Fruit fly (Drosophila melanogaster) whole organism, embryonic: ENCODE results near the gene Orp8.

ENCODE experiments used
- Adf1 ChIP-seq: fragments of 200-800 bp; sonication (Bioruptor generic); IDR thresholded peaks from 2 replicates; pipeline ENCODE4 v1.3.6; 2022; ENCODE audit warnings: missing biosample characterization, missing genetic modification characterization
- B-H1 ChIP-seq: fragments of 200-800 bp; sonication (Bioruptor generic); IDR thresholded peaks from 3 replicates; pipeline ENCODE4 v1.3.6; 2022; ENCODE audit warnings: missing biosample characterization, missing genetic modification characterization
- B-H2 ChIP-seq: fragments of 200-800 bp; sonication (Bioruptor generic); optimal IDR thresholded peaks from 2 replicates; lab custom pipeline; 2018; ENCODE audit warnings: missing biosample characterization, mild to moderate bottlenecking, missing genetic modification characterization
- BtbVII ChIP-seq: fragments of 200-800 bp; sonication (Bioruptor generic); optimal IDR thresholded peaks from 3 replicates; lab custom pipeline; 2017; ENCODE audit warnings: missing biosample characterization, mild to moderate bottlenecking, missing genetic modification characterization
- C15 ChIP-seq: fragments of 200-800 bp; sonication (Bioruptor generic); IDR thresholded peaks from 3 replicates; pipeline ENCODE4 v1.3.6; 2022; ENCODE audit warnings: missing biosample characterization, missing genetic modification characterization
- CG10209 ChIP-seq: fragments of 200-800 bp; sonication (Bioruptor generic); optimal IDR thresholded peaks from 3 replicates; lab custom pipeline; 2017; ENCODE audit warnings: missing biosample characterization, mild to moderate bottlenecking, missing genetic modification characterization, missing genetic modification reagents
- CG12236 ChIP-seq: fragments of 200-800 bp; sonication (Bioruptor generic); optimal IDR thresholded peaks from 2 replicates; lab custom pipeline; 2016; ENCODE audit warnings: missing biosample characterization, missing genetic modification characterization
- CG12299 ChIP-seq: fragments of 200-800 bp; sonication (Bioruptor generic); optimal IDR thresholded peaks from 2 replicates; lab custom pipeline; 2018; ENCODE audit warnings: missing biosample characterization, mild to moderate bottlenecking, missing genetic modification characterization
- CG12744 ChIP-seq: fragments of 200-800 bp; sonication (Bioruptor generic); optimal IDR thresholded peaks from 2 replicates; lab custom pipeline; 2016; ENCODE audit warnings: missing biosample characterization, missing genetic modification characterization
- CG14441 ChIP-seq: fragments of 200-800 bp; sonication (Bioruptor generic); IDR thresholded peaks from 2 replicates; pipeline ENCODE4 v1.3.6; 2022; ENCODE audit warnings: missing biosample characterization, missing genetic modification characterization
- CG14860 ChIP-seq: fragments of 200-800 bp; sonication (Bioruptor generic); IDR thresholded peaks from 3 replicates; pipeline ENCODE4 v1.3.6; 2022; ENCODE audit warnings: missing biosample characterization, missing genetic modification characterization; ENCODE audit not compliant: partially characterized antibody
- CG14965 ChIP-seq: fragments of 200-800 bp; sonication (Bioruptor generic); optimal IDR thresholded peaks from 2 replicates; lab custom pipeline; 2016; ENCODE audit warnings: missing biosample characterization, missing genetic modification characterization, borderline replicate concordance
- CG1529 ChIP-seq: fragments of 200-800 bp; sonication (Bioruptor generic); optimal IDR thresholded peaks from 3 replicates; lab custom pipeline; 2018; ENCODE audit warnings: missing biosample characterization, missing genetic modification characterization
- CG15514 ChIP-seq: fragments of 200-800 bp; sonication (Bioruptor generic); optimal IDR thresholded peaks from 3 replicates; lab custom pipeline; 2017; ENCODE audit warnings: missing biosample characterization, missing genetic modification characterization, mild to moderate bottlenecking, moderate library complexity, missing genetic modification reagents
- CG17361 ChIP-seq: fragments of 200-800 bp; sonication (Bioruptor generic); IDR thresholded peaks from 3 replicates; pipeline ENCODE4 v1.3.6; 2022; ENCODE audit warnings: missing biosample characterization, missing genetic modification characterization
- CG30020 ChIP-seq: fragments of 200-800 bp; optimal IDR thresholded peaks from 2 replicates; lab custom pipeline; 2019; ENCODE audit warnings: missing biosample characterization, mild to moderate bottlenecking, missing genetic modification characterization, moderate library complexity
- CG30431 ChIP-seq: fragments of 200-800 bp; sonication (Bioruptor generic); optimal IDR thresholded peaks from 2 replicates; lab custom pipeline; 2017; ENCODE audit warnings: missing biosample characterization, missing genetic modification characterization
- CG31224 ChIP-seq: fragments of 200-800 bp; sonication (Bioruptor generic); IDR thresholded peaks from 2 replicates; pipeline ENCODE4 v1.3.6; 2022; ENCODE audit warnings: missing biosample characterization, missing genetic modification characterization
- CG32767 ChIP-seq: fragments of 200-800 bp; sonication (Bioruptor generic); IDR thresholded peaks from 2 replicates; pipeline ENCODE4 v1.3.6; 2022; ENCODE audit warnings: missing biosample characterization, missing genetic modification characterization
- CG3407 ChIP-seq: fragments of 200-800 bp; sonication (Bioruptor generic); optimal IDR thresholded peaks from 2 replicates; lab custom pipeline; 2018; ENCODE audit warnings: missing biosample characterization, mild to moderate bottlenecking, missing genetic modification characterization
- CG5180 ChIP-seq: fragments of 200-800 bp; sonication (Bioruptor generic); optimal IDR thresholded peaks from 3 replicates; lab custom pipeline; 2017; ENCODE audit warnings: missing biosample characterization, missing genetic modification characterization, mild to moderate bottlenecking, moderate library complexity, missing genetic modification reagents
- CG6272 ChIP-seq: fragments of 200-800 bp; sonication (Bioruptor generic); IDR thresholded peaks from 2 replicates; pipeline ENCODE4 v1.3.6; 2022; ENCODE audit warnings: missing biosample characterization, missing genetic modification characterization
- CG6854 ChIP-seq: fragments of 200-800 bp; sonication (Bioruptor generic); optimal IDR thresholded peaks from 3 replicates; lab custom pipeline; 2017; ENCODE audit warnings: missing biosample characterization, mild to moderate bottlenecking, missing genetic modification characterization
- CG7271 ChIP-seq: fragments of 200-800 bp; sonication (Bioruptor generic); optimal IDR thresholded peaks from 2 replicates; lab custom pipeline; 2018; ENCODE audit warnings: missing biosample characterization, mild to moderate bottlenecking, missing genetic modification characterization, moderate library complexity
- CG9437 ChIP-seq: fragments of 200-800 bp; sonication (Bioruptor generic); optimal IDR thresholded peaks from 2 replicates; lab custom pipeline; 2018; ENCODE audit warnings: missing biosample characterization, mild to moderate bottlenecking, missing genetic modification characterization
- D19A ChIP-seq: fragments of 200-800 bp; optimal IDR thresholded peaks from 3 replicates; lab custom pipeline; 2019; ENCODE audit warnings: missing biosample characterization, mild to moderate bottlenecking, missing genetic modification characterization, moderate library complexity
- D19B ChIP-seq: fragments of 200-800 bp; sonication (Bioruptor generic); optimal IDR thresholded peaks from 2 replicates; lab custom pipeline; 2017; ENCODE audit warnings: missing biosample characterization, mild to moderate bottlenecking, missing genetic modification characterization
- HmgD ChIP-seq: fragments of 200-800 bp; sonication (Bioruptor generic); optimal IDR thresholded peaks from 3 replicates; lab custom pipeline; 2016; ENCODE audit warnings: missing biosample characterization, missing genetic modification characterization
- Hmx ChIP-seq: fragments of 200-800 bp; sonication (Bioruptor generic); optimal IDR thresholded peaks from 2 replicates; lab custom pipeline; 2016; ENCODE audit warnings: missing biosample characterization, missing genetic modification characterization
- Hr78 ChIP-seq, 2 experiments: fragments of 200-800 bp in 1 of 2; fragments of >200 bp in 1 of 2; sonication (Bioruptor generic) in 1 of 2; optimal IDR thresholded peaks; 2 replicates each; lab custom pipeline; 2017 to 2019; ENCODE audit warnings: missing biosample characterization in 2 of 2, missing genetic modification characterization in 2 of 2, mild to moderate bottlenecking in 1 of 2, moderate library complexity in 1 of 2
- Kr ChIP-seq: fragments of 200-800 bp; sonication (Bioruptor generic); optimal IDR thresholded peaks from 2 replicates; lab custom pipeline; 2017; ENCODE audit warnings: missing biosample characterization, mild to moderate bottlenecking, missing genetic modification characterization
- Med ChIP-seq: fragments of 200-800 bp; sonication (Bioruptor generic); peaks from one replicate; lab custom pipeline; 2016; ENCODE audit warnings: missing biosample characterization, missing genetic modification characterization, mild to moderate bottlenecking, inconsistent platforms, moderate library complexity
- Nf-YB ChIP-seq: fragments of 200-800 bp; sonication (Bioruptor generic); optimal IDR thresholded peaks from 3 replicates; lab custom pipeline; 2019; ENCODE audit warnings: missing biosample characterization, mild to moderate bottlenecking, missing genetic modification characterization, moderate library complexity
- NfI ChIP-seq: fragments of 200-800 bp; sonication (Bioruptor generic); optimal IDR thresholded peaks from 3 replicates; lab custom pipeline; 2018; ENCODE audit warnings: missing biosample characterization, mild to moderate bottlenecking, missing genetic modification characterization, moderate library complexity
- Oaz ChIP-seq: fragments of 200-800 bp; sonication (Bioruptor generic); IDR thresholded peaks from 2 replicates; pipeline ENCODE4 v1.3.6; 2022; ENCODE audit warnings: missing biosample characterization, missing genetic modification characterization
- Optix ChIP-seq: fragments of 200-800 bp; sonication (Bioruptor generic); IDR thresholded peaks from 3 replicates; pipeline ENCODE4 v1.3.6; 2022; ENCODE audit warnings: missing biosample characterization, missing genetic modification characterization
- Side ChIP-seq: fragments of 200-800 bp; sonication (Bioruptor generic); optimal IDR thresholded peaks from 2 replicates; lab custom pipeline; 2016; ENCODE audit warnings: missing biosample characterization, missing genetic modification characterization
- Sox102F ChIP-seq: fragments of 200-800 bp; sonication (Bioruptor generic); optimal IDR thresholded peaks from 2 replicates; lab custom pipeline; 2018; ENCODE audit warnings: missing biosample characterization, mild to moderate bottlenecking, missing genetic modification characterization, moderate library complexity
- bigmax ChIP-seq: fragments of 200-800 bp; sonication (Bioruptor generic); optimal IDR thresholded peaks from 2 replicates; lab custom pipeline; 2018; ENCODE audit warnings: missing biosample characterization, mild to moderate bottlenecking, missing genetic modification characterization
- cato ChIP-seq: fragments of 200-800 bp; sonication (Bioruptor generic); optimal IDR thresholded peaks from 2 replicates; lab custom pipeline; 2016; ENCODE audit warnings: missing biosample characterization, missing genetic modification characterization, borderline replicate concordance
- chm ChIP-seq: fragments of 200-800 bp; sonication (Bioruptor generic); IDR thresholded peaks from 2 replicates; pipeline ENCODE4 v1.3.6; 2022; ENCODE audit warnings: missing biosample characterization, missing genetic modification characterization
- croc ChIP-seq: fragments of 200-800 bp; sonication (Bioruptor generic); conservative IDR thresholded peaks from 3 replicates; pipeline ENCODE4 v1.3.6; 2022; ENCODE audit warnings: missing biosample characterization, missing genetic modification characterization
- danr ChIP-seq: fragments of 200-800 bp; sonication (Bioruptor generic); IDR thresholded peaks from 2 replicates; pipeline ENCODE4 v1.3.6; 2022; ENCODE audit warnings: missing biosample characterization, missing genetic modification characterization
- gt ChIP-seq: fragments of 200-800 bp; sonication (Bioruptor generic); IDR thresholded peaks from 2 replicates; pipeline ENCODE4 v1.3.6; 2022; ENCODE audit warnings: missing biosample characterization, missing genetic modification characterization
- kni ChIP-seq: fragments of 200-800 bp; sonication (Bioruptor generic); optimal IDR thresholded peaks from 3 replicates; lab custom pipeline; 2017; ENCODE audit warnings: mild to moderate bottlenecking, missing biosample characterization, missing genetic modification reagents, missing genetic modification characterization
- rib ChIP-seq: fragments of 200-800 bp; sonication (Bioruptor generic); IDR thresholded peaks from 2 replicates; pipeline ENCODE4 v1.3.6; 2022; ENCODE audit warnings: missing biosample characterization, missing genetic modification characterization
- ssp ChIP-seq: fragments of 200-800 bp; sonication (Bioruptor generic); IDR thresholded peaks from 2 replicates; pipeline ENCODE4 v1.3.6; 2022; ENCODE audit warnings: missing biosample characterization, missing genetic modification characterization
- unc-4 ChIP-seq: fragments of 200-800 bp; sonication (Bioruptor generic); IDR thresholded peaks from 2 replicates; pipeline ENCODE4 v1.3.6; 2022; ENCODE audit warnings: missing biosample characterization, missing genetic modification characterization; ENCODE audit not compliant: partially characterized antibody
- wdn ChIP-seq: fragments of 200-800 bp; sonication (Bioruptor generic); IDR thresholded peaks from 2 replicates; pipeline ENCODE4 v1.3.6; 2022; ENCODE audit warnings: missing biosample characterization, missing genetic modification characterization
- z ChIP-seq: fragments of 200-800 bp; sonication (Bioruptor generic); IDR thresholded peaks from 3 replicates; pipeline ENCODE4 v1.3.6; 2022; ENCODE audit warnings: missing biosample characterization, missing genetic modification characterization

Gene Orp8

DNA sequence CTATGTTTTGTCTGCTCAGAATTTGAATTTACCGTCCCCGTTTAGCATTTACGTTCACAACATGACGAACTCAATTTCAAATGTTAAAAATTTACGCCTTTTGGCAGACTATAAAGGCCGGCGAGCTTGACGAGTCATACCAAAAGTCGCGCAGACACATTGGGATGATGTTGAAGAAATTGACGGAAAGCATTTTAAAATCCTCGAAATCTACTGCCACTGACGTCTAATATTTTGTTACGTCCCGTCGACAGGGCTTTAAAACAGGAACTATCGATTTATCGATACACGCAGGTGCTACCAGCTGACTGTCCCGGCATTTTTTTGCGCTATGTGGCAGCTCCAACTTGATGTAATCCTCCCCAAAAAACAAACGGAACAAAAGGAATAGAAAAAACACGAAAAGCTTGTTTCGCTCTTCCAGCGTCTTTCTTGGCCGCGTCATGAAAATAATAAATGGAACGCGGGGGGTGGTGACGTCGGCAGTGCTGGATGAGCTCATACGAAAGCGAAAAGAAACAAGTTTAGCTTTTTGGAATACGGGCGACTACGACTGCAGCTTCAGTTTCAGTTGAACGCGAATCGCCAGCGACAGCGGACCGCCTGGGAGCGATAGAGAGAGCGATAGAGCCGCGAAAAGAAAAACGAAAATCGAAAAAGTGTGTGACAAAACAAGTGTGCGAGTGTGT is at the start of gene Orp8 (continued):
- peak; percentile 37 for TF ChIP-seq Side (GFP tag; lab: Kevin White, UChicago)
- TF ChIP-seq danr (GFP tag; lab: Robert Waterston, UW) = no peak
- TF ChIP-seq croc = no peak
- no peak for TF ChIP-seq z (GFP tag; lab: Robert Waterston, UW)
- peak; percentile 43 for TF ChIP-seq CG12299 (tag; lab: Kevin White, UChicago)
- TF ChIP-seq Nf-YB (GFP tag; lab: Kevin White, UChicago) = no peak
- no peak for TF ChIP-seq D19A (tag; lab: Kevin White, UChicago)
- TF ChIP-seq CG30020 = no peak
- no peak for TF ChIP-seq CG5180
- no peak for TF ChIP-seq CG10209 (GFP tag; lab: Kevin White, UChicago)
- no peak for TF ChIP-seq Oaz (GFP tag; lab: Robert Waterston, UW)
- TF ChIP-seq CG30431 (GFP tag; lab: Kevin White, UChicago) = no peak
- no peak for TF ChIP-seq Optix (GFP tag; lab: Robert Waterston, UW)
- no peak for TF ChIP-seq Sox102F (GFP tag; lab: Kevin White, UChicago)
- TF ChIP-seq Hr78 (GFP tag; optimal IDR thresholded peaks at IDR 0.05; lab: Kevin White, UChicago) = no peak
- peak; percentile 84 for TF ChIP-seq Adf1 (GFP tag; lab: Robert Waterston, UW)
- no peak for TF ChIP-seq wdn (GFP tag; lab: Robert Waterston, UW)
- TF ChIP-seq bigmax = no peak
- TF ChIP-seq Kr (GFP tag; lab: Kevin White, UChicago) = no peak
- no peak for TF ChIP-seq cato (GFP tag; lab: Kevin White, UChicago)
- TF ChIP-seq CG14441 (GFP tag; lab: Robert Waterston, UW) = no peak
- TF ChIP-seq chm (GFP tag; lab: Robert Waterston, UW) = no peak
- TF ChIP-seq unc-4 (GFP tag; lab: Robert Waterston, UW) = peak; percentile 63; the same call in 1 of the 2 replicates
- peak; percentile 82 for TF ChIP-seq BtbVII (GFP tag; lab: Kevin White, UChicago)
- TF ChIP-seq kni = peak; percentile 51
- peak; percentile 69 for TF ChIP-seq rib (GFP tag; lab: Robert Waterston, UW)
- peak; percentile 98 for TF ChIP-seq CG9437
- no peak for TF ChIP-seq CG1529
- no peak for TF ChIP-seq CG32767 (GFP tag; lab: Robert Waterston, UW)
- TF ChIP-seq CG12744 (GFP tag; lab: Kevin White, UChicago) = no peak
- no peak for TF ChIP-seq CG17361 (GFP tag; lab: Robert Waterston, UW)
- no peak for TF ChIP-seq CG14965 (GFP tag; lab: Kevin White, UChicago)
- peak; percentile 75 for TF ChIP-seq Med (GFP tag; lab: Kevin White, UChicago)
- TF ChIP-seq CG7271 (tag; lab: Kevin White, UChicago) = no peak
- TF ChIP-seq NfI (GFP tag; lab: Kevin White, UChicago) = no peak
- TF ChIP-seq Hmx (GFP tag; lab: Kevin White, UChicago) = no peak
- peak; percentile 56; the same call in 1 of the 3 replicates for TF ChIP-seq CG14860 (GFP tag; lab: Robert Waterston, UW)
- peak; percentile 44 for TF ChIP-seq B-H2 (GFP tag; lab: Kevin White, UChicago)
- no peak for TF ChIP-seq C15 (GFP tag; lab: Robert Waterston, UW)
- no peak for TF ChIP-seq ssp (GFP tag; lab: Robert Waterston, UW)
- no peak for TF ChIP-seq gt (GFP tag; lab: Robert Waterston, UW)
- peak; percentile 29 for TF ChIP-seq CG15514 (GFP tag; lab: Kevin White, UChicago)
- TF ChIP-seq CG31224 = no peak
- no peak for TF ChIP-seq CG3407 (GFP tag; lab: Kevin White, UChicago)
- TF ChIP-seq B-H1 (GFP tag; lab: Robert Waterston, UW) = no peak
- TF ChIP-seq D19B (GFP tag; lab: Kevin White, UChicago) = no peak
- TF ChIP-seq CG6272 = no peak
- TF ChIP-seq HmgD (GFP tag; lab: Kevin White, UChicago) = no peak
- TF ChIP-seq CG12236 (GFP tag; lab: Kevin White, UChicago) = no peak
- TF ChIP-seq CG6854 (GFP tag; lab: Kevin White, UChicago) = peak; percentile 42
